Fruit fly (Drosophila melanogaster) whole organism, embryonic: ENCODE measurements around the gene CG6652.

Source experiments
- Ada2b ChIP-seq: fragments of 200-800 bp; sonication (Bioruptor generic); IDR thresholded peaks from 2 replicates; pipeline ENCODE4 v1.3.6; 2022; ENCODE audit warnings: missing biosample characterization, missing genetic modification characterization
- B-H1 ChIP-seq: fragments of 200-800 bp; sonication (Bioruptor generic); IDR thresholded peaks from 3 replicates; pipeline ENCODE4 v1.3.6; 2022; ENCODE audit warnings: missing biosample characterization, missing genetic modification characterization
- Bdp1 ChIP-seq: fragments of 200-800 bp; sonication (Bioruptor generic); optimal IDR thresholded peaks from 3 replicates; lab custom pipeline; 2016; ENCODE audit warnings: missing biosample characterization, missing genetic modification characterization
- CG10366 ChIP-seq: fragments of 200-800 bp; sonication (Bioruptor generic); IDR thresholded peaks from 2 replicates; pipeline ENCODE4 v1.3.6; 2022; ENCODE audit warnings: missing biosample characterization, missing genetic modification characterization
- CG11504 ChIP-seq: fragments of 200-800 bp; sonication (Bioruptor generic); optimal IDR thresholded peaks from 3 replicates; lab custom pipeline; 2019; ENCODE audit warnings: missing biosample characterization, mild to moderate bottlenecking, missing genetic modification characterization, moderate library complexity
- CG12219 ChIP-seq: fragments of 200-800 bp; sonication (Bioruptor generic); optimal IDR thresholded peaks from 3 replicates; lab custom pipeline; 2018; ENCODE audit warnings: missing biosample characterization, mild to moderate bottlenecking, missing genetic modification characterization
- CG12236 ChIP-seq: fragments of 200-800 bp; sonication (Bioruptor generic); optimal IDR thresholded peaks from 2 replicates; lab custom pipeline; 2016; ENCODE audit warnings: missing biosample characterization, missing genetic modification characterization
- CG15479 ChIP-seq: fragments of 200-800 bp; sonication (Bioruptor generic); optimal IDR thresholded peaks from 3 replicates; lab custom pipeline; 2019; ENCODE audit warnings: missing biosample characterization, mild to moderate bottlenecking, missing genetic modification characterization, moderate library complexity
- CG15601 ChIP-seq: fragments of 200-800 bp; sonication (Bioruptor generic); optimal IDR thresholded peaks from 3 replicates; lab custom pipeline; 2019; ENCODE audit warnings: missing biosample characterization, mild to moderate bottlenecking, missing genetic modification characterization, moderate library complexity
- CG1647 ChIP-seq: fragments of 200-800 bp; sonication (Bioruptor generic); optimal IDR thresholded peaks from 3 replicates; lab custom pipeline; 2016; ENCODE audit warnings: missing biosample characterization, missing genetic modification characterization
- CG17361 ChIP-seq: fragments of 200-800 bp; sonication (Bioruptor generic); IDR thresholded peaks from 3 replicates; pipeline ENCODE4 v1.3.6; 2022; ENCODE audit warnings: missing biosample characterization, missing genetic modification characterization
- CG18262 ChIP-seq: fragments of 200-800 bp; optimal IDR thresholded peaks from 3 replicates; lab custom pipeline; 2019; ENCODE audit warnings: missing biosample characterization, mild to moderate bottlenecking, missing genetic modification characterization, moderate library complexity
- CG18764 ChIP-seq: fragments of 200-800 bp; sonication (Bioruptor generic); optimal IDR thresholded peaks from 3 replicates; lab custom pipeline; 2016; ENCODE audit warnings: missing biosample characterization, missing genetic modification characterization
- CG31224 ChIP-seq: fragments of 200-800 bp; sonication (Bioruptor generic); IDR thresholded peaks from 2 replicates; pipeline ENCODE4 v1.3.6; 2022; ENCODE audit warnings: missing biosample characterization, missing genetic modification characterization
- CG32532 ChIP-seq: fragments of 200-800 bp; sonication (Bioruptor generic); IDR thresholded peaks from 2 replicates; pipeline ENCODE4 v1.3.6; 2022; ENCODE audit warnings: missing biosample characterization, missing genetic modification characterization
- CG34376 ChIP-seq: fragments of 200-800 bp; sonication (Bioruptor generic); optimal IDR thresholded peaks from 2 replicates; lab custom pipeline; 2018; ENCODE audit warnings: missing biosample characterization, mild to moderate bottlenecking, missing genetic modification characterization
- CG34422 ChIP-seq: fragments of 200-800 bp; sonication (Bioruptor generic); IDR thresholded peaks from 3 replicates; pipeline ENCODE4 v1.3.6; 2022; ENCODE audit warnings: missing biosample characterization, missing genetic modification characterization
- CG3838 ChIP-seq: fragments of 200-800 bp; sonication (Bioruptor generic); optimal IDR thresholded peaks from 3 replicates; lab custom pipeline; 2016; ENCODE audit warnings: missing biosample characterization, missing genetic modification characterization
- CG4328 ChIP-seq: fragments of 200-800 bp; sonication (Bioruptor generic); optimal IDR thresholded peaks from 3 replicates; lab custom pipeline; 2017; ENCODE audit warnings: missing biosample characterization, missing genetic modification reagents, missing genetic modification characterization
- CG7271 ChIP-seq: fragments of 200-800 bp; sonication (Bioruptor generic); optimal IDR thresholded peaks from 2 replicates; lab custom pipeline; 2018; ENCODE audit warnings: missing biosample characterization, mild to moderate bottlenecking, missing genetic modification characterization, moderate library complexity
- CG7839 ChIP-seq: fragments of 200-800 bp; sonication (Bioruptor generic); optimal IDR thresholded peaks from 3 replicates; lab custom pipeline; 2018; ENCODE audit warnings: missing biosample characterization, mild to moderate bottlenecking, missing genetic modification characterization, moderate library complexity
- Dp ChIP-seq: fragments of 200-800 bp; sonication (Bioruptor generic); optimal IDR thresholded peaks from 2 replicates; lab custom pipeline; 2018; ENCODE audit warnings: missing biosample characterization, mild to moderate bottlenecking, missing genetic modification characterization, moderate library complexity
- Ets97D ChIP-seq: fragments of 200-800 bp; sonication (Bioruptor generic); optimal IDR thresholded peaks from 3 replicates; lab custom pipeline; 2016; ENCODE audit warnings: missing biosample characterization, missing genetic modification characterization
- Fer2 ChIP-seq: fragments of 200-800 bp; sonication (Bioruptor generic); optimal IDR thresholded peaks from 2 replicates; lab custom pipeline; 2018; ENCODE audit warnings: missing biosample characterization, mild to moderate bottlenecking, missing genetic modification characterization, moderate library complexity
- Nf-YB ChIP-seq: fragments of 200-800 bp; sonication (Bioruptor generic); optimal IDR thresholded peaks from 3 replicates; lab custom pipeline; 2019; ENCODE audit warnings: missing biosample characterization, mild to moderate bottlenecking, missing genetic modification characterization, moderate library complexity
- Ptx1 ChIP-seq: fragments of 200-800 bp; sonication (Bioruptor generic); IDR thresholded peaks from 2 replicates; pipeline ENCODE4 v1.3.6; 2022; ENCODE audit warnings: missing biosample characterization, missing genetic modification characterization
- Sox102F ChIP-seq: fragments of 200-800 bp; sonication (Bioruptor generic); optimal IDR thresholded peaks from 2 replicates; lab custom pipeline; 2018; ENCODE audit warnings: missing biosample characterization, mild to moderate bottlenecking, missing genetic modification characterization, moderate library complexity
- Spps ChIP-seq: fragments of 200-800 bp; sonication (Bioruptor generic); optimal IDR thresholded peaks from 2 replicates; lab custom pipeline; 2018; ENCODE audit warnings: missing biosample characterization, mild to moderate bottlenecking, missing genetic modification characterization
- Sry-β ChIP-seq: fragments of 200-800 bp; sonication (Bioruptor generic); optimal IDR thresholded peaks from 2 replicates; lab custom pipeline; 2018; ENCODE audit warnings: missing biosample characterization, mild to moderate bottlenecking, missing genetic modification characterization, moderate library complexity
- bowl ChIP-seq: fragments of 200-800 bp; sonication (Bioruptor generic); IDR thresholded peaks from 2 replicates; pipeline ENCODE4 v1.3.6; 2022; ENCODE audit warnings: missing biosample characterization, missing genetic modification characterization
- ci ChIP-seq: fragments of 200-800 bp; sonication (Bioruptor generic); IDR thresholded peaks from 3 replicates; pipeline ENCODE4 v1.3.6; 2022; ENCODE audit warnings: missing biosample characterization, missing genetic modification characterization
- disco-r ChIP-seq: fragments of 200-800 bp; sonication (Bioruptor generic); optimal IDR thresholded peaks from 2 replicates; lab custom pipeline; 2016; ENCODE audit warnings: missing biosample characterization, missing genetic modification characterization
- ems ChIP-seq: fragments of 200-800 bp; sonication (Bioruptor generic); optimal IDR thresholded peaks from 3 replicates; lab custom pipeline; 2016; ENCODE audit warnings: missing biosample characterization, missing genetic modification characterization
- esg ChIP-seq: fragments of 200-800 bp; sonication (Bioruptor generic); conservative IDR thresholded peaks from 2 replicates; pipeline ENCODE4 v1.3.6; 2022; ENCODE audit warnings: missing biosample characterization, missing genetic modification characterization
- fd102C ChIP-seq: fragments of 200-800 bp; sonication (Bioruptor generic); optimal IDR thresholded peaks from 2 replicates; lab custom pipeline; 2018; ENCODE audit warnings: missing biosample characterization, mild to moderate bottlenecking, missing genetic modification characterization, moderate library complexity
- fd3F ChIP-seq: fragments of 200-800 bp; sonication (Bioruptor generic); optimal IDR thresholded peaks from 2 replicates; lab custom pipeline; 2018; ENCODE audit warnings: missing biosample characterization, mild to moderate bottlenecking, missing genetic modification characterization, moderate library complexity
- fru ChIP-seq: fragments of >200 bp; optimal IDR thresholded peaks from 2 replicates; lab custom pipeline; 2017
- gro ChIP-seq: fragments of 200-800 bp; sonication (Bioruptor generic); optimal IDR thresholded peaks from 2 replicates; lab custom pipeline; 2016; ENCODE audit warnings: missing biosample characterization, missing genetic modification characterization
- h ChIP-seq: fragments of >200 bp; optimal IDR thresholded peaks from 2 replicates; lab custom pipeline; 2017
- hbn ChIP-seq: fragments of 200-800 bp; sonication (Bioruptor generic); IDR thresholded peaks from 2 replicates; pipeline ENCODE4 v1.3.6; 2022; ENCODE audit warnings: missing biosample characterization, missing genetic modification characterization; ENCODE audit not compliant: partially characterized antibody
- kni ChIP-seq: fragments of 200-800 bp; sonication (Bioruptor generic); optimal IDR thresholded peaks from 3 replicates; lab custom pipeline; 2017; ENCODE audit warnings: mild to moderate bottlenecking, missing biosample characterization, missing genetic modification reagents, missing genetic modification characterization
- lola ChIP-seq, 3 experiments: fragments of >200 bp in 2 of 3; fragments of 200-800 bp in 1 of 3; sonication (Bioruptor generic) in 1 of 3; optimal IDR thresholded peaks; 2 replicates each; lab custom pipeline; 2017 to 2019; ENCODE audit warnings: missing biosample characterization in 3 of 3, missing genetic modification characterization in 3 of 3, mild to moderate bottlenecking in 1 of 3, moderate library complexity in 1 of 3
- maf-S ChIP-seq: fragments of 200-800 bp; sonication (Bioruptor generic); optimal IDR thresholded peaks from 2 replicates; lab custom pipeline; 2016; ENCODE audit warnings: missing biosample characterization, missing genetic modification characterization
- mirr ChIP-seq: fragments of 200-800 bp; sonication (Bioruptor generic); optimal IDR thresholded peaks from 3 replicates; lab custom pipeline; 2018; ENCODE audit warnings: missing biosample characterization, mild to moderate bottlenecking, missing genetic modification characterization
- p53 ChIP-seq: fragments of 200-800 bp; sonication (Bioruptor generic); optimal IDR thresholded peaks from 2 replicates; lab custom pipeline; 2016; ENCODE audit warnings: missing biosample characterization, missing genetic modification characterization
- slou ChIP-seq: fragments of 200-800 bp; sonication (Bioruptor generic); optimal IDR thresholded peaks from 3 replicates; lab custom pipeline; 2016; ENCODE audit warnings: missing biosample characterization, missing genetic modification characterization
- sug ChIP-seq: fragments of 200-800 bp; optimal IDR thresholded peaks from 2 replicates; lab custom pipeline; 2019; ENCODE audit warnings: missing biosample characterization, mild to moderate bottlenecking, missing genetic modification characterization, moderate library complexity
- unpg ChIP-seq: fragments of 200-800 bp; sonication (Bioruptor generic); optimal IDR thresholded peaks from 3 replicates; lab custom pipeline; 2018; ENCODE audit warnings: missing biosample characterization, mild to moderate bottlenecking, missing genetic modification characterization, moderate library complexity
- wek ChIP-seq: fragments of 200-800 bp; sonication (Bioruptor generic); optimal IDR thresholded peaks from 3 replicates; lab custom pipeline; 2018; ENCODE audit warnings: missing biosample characterization, mild to moderate bottlenecking, missing genetic modification characterization, moderate library complexity

CG6652 gene

dm6 chr3L:17012017-17012719 lies 10.5 kb downstream of the CG6652 start, which contains the start of gene CG3764 (continued):
- no peak for TF ChIP-seq esg
- peak; percentile 80 for TF ChIP-seq sug
- peak; percentile 56 for TF ChIP-seq fd3F (GFP tag; lab: Kevin White, UChicago)
- peak; percentile 58 for TF ChIP-seq CG7839
- peak; percentile 89 for TF ChIP-seq CG15601 (tag; lab: Kevin White, UChicago)
- TF ChIP-seq ci (GFP tag; lab: Robert Waterston, UW), result peak; percentile 93
- peak; percentile 94 for TF ChIP-seq mirr (GFP tag; lab: Kevin White, UChicago)
- TF ChIP-seq CG34422 (GFP tag; lab: Robert Waterston, UW), result peak; percentile 83
- TF ChIP-seq B-H1 (GFP tag; lab: Robert Waterston, UW), result peak; percentile 24; the same call in 1 of the 3 replicates
- TF ChIP-seq wek, result peak; percentile 92
- TF ChIP-seq Dp, result peak; percentile 77
- TF ChIP-seq Spps, result peak; percentile 44
- TF ChIP-seq CG3838 (GFP tag; lab: Kevin White, UChicago), result no peak
- TF ChIP-seq CG1647 (GFP tag; lab: Kevin White, UChicago), result peak; percentile 56
- peak; percentile 68 for TF ChIP-seq CG17361 (GFP tag; lab: Robert Waterston, UW)
- TF ChIP-seq slou (GFP tag; lab: Kevin White, UChicago), result no peak
- peak; percentile 68 for TF ChIP-seq CG12236 (GFP tag; lab: Kevin White, UChicago)
- TF ChIP-seq Ptx1 (GFP tag; lab: Robert Waterston, UW), result peak; percentile 52; the same call in 1 of the 2 replicates
- peak; percentile 27 for TF ChIP-seq ems
- TF ChIP-seq Ada2b (GFP tag; lab: Robert Waterston, UW), result peak; percentile 37; the same call in 1 of the 2 replicates
- peak; percentile 72 for TF ChIP-seq CG11504
- TF ChIP-seq lola (GFP tag; optimal IDR thresholded peaks at IDR 0.05; lab: Kevin White, UChicago), result peak in 1 of 3 experiments; percentile 54
- TF ChIP-seq CG4328 (GFP tag; lab: Kevin White, UChicago), result peak; percentile 90
- TF ChIP-seq Ets97D (GFP tag; lab: Kevin White, UChicago), result peak; percentile 98
- TF ChIP-seq CG32532 (GFP tag; lab: Robert Waterston, UW), result peak; percentile 50
- peak; percentile 63 for TF ChIP-seq disco-r (GFP tag; lab: Kevin White, UChicago)
- TF ChIP-seq CG18764, result peak; percentile 71
- TF ChIP-seq h, result no peak
- no peak for TF ChIP-seq fru (lab: Kevin White, UChicago)
- TF ChIP-seq Sry-β (GFP tag; lab: Kevin White, UChicago), result peak; percentile 64
- no peak for TF ChIP-seq CG15479 (GFP tag; lab: Kevin White, UChicago)
- TF ChIP-seq Fer2, result peak; percentile 67
- TF ChIP-seq CG34376 (GFP tag; lab: Kevin White, UChicago), result peak; percentile 95
- TF ChIP-seq unpg (GFP tag; lab: Kevin White, UChicago), result peak; percentile 63
- TF ChIP-seq CG12219 (GFP tag; lab: Kevin White, UChicago), result peak; percentile 76
- peak; percentile 50 for TF ChIP-seq maf-S (GFP tag; lab: Kevin White, UChicago)
- TF ChIP-seq bowl (GFP tag; lab: Robert Waterston, UW), result peak; percentile 6; the same call in 1 of the 2 replicates
- TF ChIP-seq Nf-YB (GFP tag; lab: Kevin White, UChicago), result peak; percentile 65
- peak; percentile 86 for TF ChIP-seq fd102C (GFP tag; lab: Kevin White, UChicago)
- peak; percentile 96 for TF ChIP-seq kni (GFP tag; lab: Kevin White, UChicago)
- peak; percentile 46 for TF ChIP-seq Sox102F
- no peak for TF ChIP-seq CG10366 (GFP tag; lab: Robert Waterston, UW)
- TF ChIP-seq CG31224 (GFP tag; lab: Robert Waterston, UW), result peak; percentile 29; the same call in 1 of the 2 replicates
- no peak for TF ChIP-seq hbn (GFP tag; lab: Robert Waterston, UW)
- peak; percentile 83 for TF ChIP-seq gro (GFP tag; lab: Kevin White, UChicago)
- peak; percentile 77 for TF ChIP-seq p53 (GFP tag; lab: Kevin White, UChicago)
- TF ChIP-seq Bdp1 (GFP tag; lab: Kevin White, UChicago), result peak; percentile 65
- peak; percentile 72 for TF ChIP-seq CG7271 (tag; lab: Kevin White, UChicago)
- peak; percentile 67 for TF ChIP-seq CG18262 (tag; lab: Kevin White, UChicago)
